Worm (Caenorhabditis elegans) whole organism, L3 larva: ENCODE measurements around the gene exos-9.

Experiments
- R02D3.7 ChIP-seq: fragments of 150-350 bp; optimal IDR thresholded peaks from 2 replicates; lab custom pipeline; 2014; ENCODE audit warnings: missing biosample characterization, missing genetic modification characterization
- ZK546.5 ChIP-seq: sonication (generic microtip); optimal IDR thresholded peaks from 2 replicates; lab custom pipeline; 2017; ENCODE audit warnings: missing biosample characterization, missing genetic modification characterization
- aly-2 ChIP-seq: fragments of 150-350 bp; optimal IDR thresholded peaks from 2 replicates; lab custom pipeline; 2014; ENCODE audit warnings: missing biosample characterization, missing genetic modification characterization
- ama-1 ChIP-seq: fragments of 150-350 bp; optimal IDR thresholded peaks from 2 replicates; lab custom pipeline; 2018
- ceh-16 ChIP-seq: sonication (generic microtip); optimal IDR thresholded peaks from 2 replicates; lab custom pipeline; 2017; ENCODE audit warnings: missing biosample characterization, missing genetic modification characterization
- ceh-28 ChIP-seq: fragments of 150-350 bp; optimal IDR thresholded peaks from 2 replicates; lab custom pipeline; 2014; ENCODE audit warnings: missing biosample characterization, missing genetic modification reagents, missing genetic modification characterization
- ceh-82 ChIP-seq: fragments of 150-350 bp; optimal IDR thresholded peaks from 2 replicates; lab custom pipeline; 2014; ENCODE audit warnings: missing biosample characterization, missing genetic modification characterization
- ceh-9 ChIP-seq: sonication (generic microtip); optimal IDR thresholded peaks from 2 replicates; lab custom pipeline; 2018; ENCODE audit warnings: missing biosample characterization, missing genetic modification characterization
- daf-12 ChIP-seq: fragments of 150-350 bp; optimal IDR thresholded peaks from 2 replicates; lab custom pipeline; 2014; ENCODE audit warnings: missing biosample characterization, missing genetic modification reagents, missing genetic modification characterization
- egl-27 ChIP-seq: sonication (generic microtip); optimal IDR thresholded peaks from 4 replicates; lab custom pipeline; 2017; ENCODE audit warnings: missing biosample characterization, missing genetic modification reagents, missing genetic modification characterization
- egl-5 ChIP-seq: fragments of 150-350 bp; optimal IDR thresholded peaks from 2 replicates; lab custom pipeline; 2017; ENCODE audit warnings: missing biosample characterization, missing genetic modification reagents, missing genetic modification characterization, inconsistent platforms
- elt-2 ChIP-seq: sonication (generic microtip); optimal IDR thresholded peaks from 2 replicates; lab custom pipeline; 2016; ENCODE audit warnings: missing genetic modification reagents, mild to moderate bottlenecking, missing genetic modification characterization, missing compliant biosample characterization
- elt-3 ChIP-seq, 3 experiments: fragments of 150-350 bp in 1 of 3; sonication (generic microtip) in 2 of 3; optimal IDR thresholded peaks; 2 replicates in 2 of 3; 4 replicates in 1 of 3; lab custom pipeline; 2014 to 2017; ENCODE audit warnings: missing biosample characterization in 3 of 3, missing genetic modification characterization in 3 of 3
- eor-1 ChIP-seq, 2 experiments: fragments of 150-350 bp; optimal IDR thresholded peaks; 2 replicates each; lab custom pipeline; 2014 to 2018; ENCODE audit warnings: missing biosample characterization in 2 of 2, missing genetic modification characterization in 2 of 2
- fkh-10 ChIP-seq: sonication (generic microtip); optimal IDR thresholded peaks from 2 replicates; lab custom pipeline; 2017; ENCODE audit warnings: missing biosample characterization, missing genetic modification reagents, missing genetic modification characterization
- fkh-2 ChIP-seq: fragments of 150-350 bp; optimal IDR thresholded peaks from 2 replicates; lab custom pipeline; 2014; ENCODE audit warnings: missing biosample characterization, missing genetic modification reagents, missing genetic modification characterization
- fos-1 ChIP-seq: fragments of 150-350 bp; optimal IDR thresholded peaks from 2 replicates; lab custom pipeline; 2014; ENCODE audit warnings: missing biosample characterization, missing genetic modification characterization
- hmg-11 ChIP-seq: sonication (generic microtip); optimal IDR thresholded peaks from 2 replicates; lab custom pipeline; 2016; ENCODE audit warnings: missing genetic modification characterization, missing compliant biosample characterization
- jun-1 ChIP-seq: fragments of 150-350 bp; optimal IDR thresholded peaks from 2 replicates; lab custom pipeline; 2014; ENCODE audit warnings: missing biosample characterization, missing genetic modification reagents, missing genetic modification characterization
- lin-15B ChIP-seq: fragments of 150-350 bp; optimal IDR thresholded peaks from 2 replicates; lab custom pipeline; 2014; ENCODE audit warnings: missing biosample characterization, missing genetic modification characterization
- lin-39 ChIP-seq: fragments of 150-350 bp; optimal IDR thresholded peaks from 2 replicates; lab custom pipeline; 2018; ENCODE audit warnings: missing biosample characterization, missing genetic modification reagents, missing genetic modification characterization
- lsy-12 ChIP-seq: sonication (generic microtip); optimal IDR thresholded peaks from 2 replicates; lab custom pipeline; 2016; ENCODE audit warnings: mild to moderate bottlenecking, missing genetic modification characterization, missing compliant biosample characterization
- mdl-1 ChIP-seq: fragments of 150-350 bp; optimal IDR thresholded peaks from 2 replicates; lab custom pipeline; 2014; ENCODE audit warnings: missing biosample characterization, missing genetic modification characterization
- mml-1 ChIP-seq: fragments of 150-350 bp; sonication (generic microtip); optimal IDR thresholded peaks from 3 replicates; lab custom pipeline; 2014; ENCODE audit warnings: missing biosample characterization, missing genetic modification characterization
- nfya-1 ChIP-seq: sonication (generic microtip); optimal IDR thresholded peaks from 2 replicates; lab custom pipeline; 2017; ENCODE audit warnings: missing genetic modification characterization, mild to moderate bottlenecking, missing compliant biosample characterization, antibody characterized with exemption, moderate library complexity; ENCODE audit not compliant: insufficient read depth
- nhr-11 ChIP-seq: fragments of 150-350 bp; optimal IDR thresholded peaks from 2 replicates; lab custom pipeline; 2014; ENCODE audit warnings: missing biosample characterization, missing genetic modification characterization
- nhr-12 ChIP-seq: fragments of 150-350 bp; optimal IDR thresholded peaks from 2 replicates; lab custom pipeline; 2014; ENCODE audit warnings: missing biosample characterization, missing genetic modification characterization
- nhr-237 ChIP-seq: fragments of 150-350 bp; optimal IDR thresholded peaks from 2 replicates; lab custom pipeline; 2014; ENCODE audit warnings: missing biosample characterization, missing genetic modification characterization
- nhr-25 ChIP-seq: sonication (generic microtip); optimal IDR thresholded peaks from 2 replicates; lab custom pipeline; 2017; ENCODE audit warnings: missing biosample characterization, missing genetic modification characterization
- nhr-28 ChIP-seq: fragments of 150-350 bp; optimal IDR thresholded peaks from 2 replicates; lab custom pipeline; 2014; ENCODE audit warnings: missing biosample characterization, missing genetic modification characterization
- nhr-43 ChIP-seq: sonication (generic microtip); optimal IDR thresholded peaks from 2 replicates; lab custom pipeline; 2016; ENCODE audit warnings: mild to moderate bottlenecking, missing genetic modification characterization, missing compliant biosample characterization; ENCODE audit not compliant: poor library complexity, severe bottlenecking
- nhr-67 ChIP-seq: fragments of 150-350 bp; optimal IDR thresholded peaks from 2 replicates; lab custom pipeline; 2014; ENCODE audit warnings: missing biosample characterization, missing genetic modification characterization
- nhr-76 ChIP-seq: fragments of 150-350 bp; sonication (generic microtip); optimal IDR thresholded peaks from 5 replicates; lab custom pipeline; 2014; ENCODE audit warnings: missing biosample characterization, missing genetic modification characterization
- nhr-77 ChIP-seq: fragments of 150-350 bp; optimal IDR thresholded peaks from 2 replicates; lab custom pipeline; 2014; ENCODE audit warnings: missing biosample characterization, missing genetic modification characterization
- pha-4 ChIP-seq: fragments of 150-350 bp; optimal IDR thresholded peaks from 2 replicates; lab custom pipeline; 2014; ENCODE audit warnings: missing biosample characterization, missing genetic modification reagents, missing genetic modification characterization
- pqm-1 ChIP-seq: fragments of 150-350 bp; optimal IDR thresholded peaks from 2 replicates; lab custom pipeline; 2017; ENCODE audit warnings: missing biosample characterization, missing genetic modification characterization, inconsistent platforms
- sea-2 ChIP-seq: fragments of 150-350 bp; sonication (generic microtip); optimal IDR thresholded peaks from 4 replicates; lab custom pipeline; 2014; ENCODE audit warnings: missing biosample characterization, missing genetic modification reagents, missing genetic modification characterization
- skn-1 ChIP-seq: fragments of 150-350 bp; optimal IDR thresholded peaks from 2 replicates; lab custom pipeline; 2014; ENCODE audit warnings: missing biosample characterization, missing genetic modification characterization
- snpc-4 ChIP-seq: fragments of 150-350 bp; optimal IDR thresholded peaks from 2 replicates; lab custom pipeline; 2014; ENCODE audit warnings: missing biosample characterization, missing genetic modification characterization
- tbx-2 ChIP-seq: sonication (generic microtip); optimal IDR thresholded peaks from 2 replicates; lab custom pipeline; 2016; ENCODE audit warnings: mild to moderate bottlenecking, missing genetic modification characterization, missing compliant biosample characterization
- unc-39 ChIP-seq: sonication (generic microtip); optimal IDR thresholded peaks from 4 replicates; lab custom pipeline; 2017; ENCODE audit warnings: missing biosample characterization, missing genetic modification characterization
- unc-62 ChIP-seq: fragments of 150-350 bp; sonication (generic microtip); optimal IDR thresholded peaks from 4 replicates; lab custom pipeline; 2014; ENCODE audit warnings: missing biosample characterization, missing genetic modification reagents, missing genetic modification characterization
- zag-1 ChIP-seq: fragments of 150-350 bp; optimal IDR thresholded peaks from 2 replicates; lab custom pipeline; 2014; ENCODE audit warnings: missing biosample characterization, missing genetic modification characterization
- ztf-11 ChIP-seq: fragments of 150-350 bp; optimal IDR thresholded peaks from 2 replicates; lab custom pipeline; 2014; ENCODE audit warnings: missing biosample characterization, missing genetic modification characterization
- ztf-4 ChIP-seq: fragments of 150-350 bp; optimal IDR thresholded peaks from 2 replicates; lab custom pipeline; 2014; ENCODE audit warnings: missing biosample characterization, missing genetic modification characterization

exos-9 gene

ce11 chrIII:7181822-7182221 is 16.1 kb downstream of the exos-9 start, which contains the start of gene epg-4 (continued):
- TF ChIP-seq ztf-4 (tag; lab: Kevin White, UChicago) = no peak
- no peak for TF ChIP-seq ceh-82 (tag; lab: Kevin White, UChicago)
- peak; percentile 60 for TF ChIP-seq pha-4 (tag; lab: Kevin White, UChicago)
- peak; percentile 48 for TF ChIP-seq nfya-1
- TF ChIP-seq snpc-4 (tag; lab: Kevin White, UChicago) = peak; percentile 42
- TF ChIP-seq ceh-16 (tag; lab: Kevin White, UChicago) = no peak
- no peak for TF ChIP-seq nhr-237 (tag; lab: Kevin White, UChicago)
- no peak for TF ChIP-seq fos-1 (tag; lab: Kevin White, UChicago)
- TF ChIP-seq nhr-11 (tag; lab: Kevin White, UChicago) = no peak

ce11 chrIII:7180613-7181012 is 17.3 kb downstream of the exos-9 start, which contains the start of gene ndab-2:
ndab-2 (plus strand) TSS chrIII:7180752.
- no peak for TF ChIP-seq lin-39 (tag; lab: Kevin White, UChicago)
- no peak for TF ChIP-seq egl-5 (tag; lab: Kevin White, UChicago)
- TF ChIP-seq mml-1 = no peak
- no peak for TF ChIP-seq nhr-67
- TF ChIP-seq aly-2 (tag; lab: Kevin White, UChicago) = no peak
- TF ChIP-seq ceh-16 (tag; lab: Kevin White, UChicago) = no peak
- no peak for TF ChIP-seq fos-1 (tag; lab: Kevin White, UChicago)
- peak; percentile 66 for TF ChIP-seq ama-1 (lab: Kevin White, UChicago)
- TF ChIP-seq, all 47 proteins: peak for 1

- TF ChIP-seq nhr-237 (tag; lab: Kevin White, UChicago) (no peak), lsy-12 (tag; lab: Kevin White, UChicago) (peak; percentile 91), pha-4 (tag; lab: Kevin White, UChicago) (peak; percentile 96), aly-2 (tag; lab: Kevin White, UChicago) (no peak), ceh-16 (tag; lab: Kevin White, UChicago) (no peak), sea-2 (GFP tag; lab: Kevin White, UChicago) (no peak), elt-2 (peak; percentile 61), ztf-4 (tag; lab: Kevin White, UChicago) (peak; percentile 62), unc-62 (GFP tag; lab: Kevin White, UChicago) (no peak), pqm-1 (tag; lab: Kevin White, UChicago) (peak; percentile 78), nhr-77 (tag; lab: Kevin White, UChicago) (no peak), egl-5 (tag; lab: Kevin White, UChicago) (peak; percentile 78), ceh-28 (tag; lab: Kevin White, UChicago) (peak; percentile 40), mdl-1 (tag; lab: Kevin White, UChicago) (no peak), lin-15B (tag; lab: Kevin White, UChicago) (peak; percentile 96), snpc-4 (tag; lab: Kevin White, UChicago) (peak; percentile 65), ceh-9 (tag; lab: Kevin White, UChicago) (no peak), ama-1 (lab: Kevin White, UChicago) (peak; percentile 85), egl-27 (tag; lab: Kevin White, UChicago) (peak; percentile 81), mml-1 (no peak), eor-1 (tag; optimal IDR thresholded peaks at IDR 0.05; lab: Kevin White, UChicago) (no peak), ztf-11 (no peak), fkh-10 (GFP tag; lab: Kevin White, UChicago) (peak; percentile 61), unc-39 (tag; lab: Kevin White, UChicago) (no peak), ceh-82 (tag; lab: Kevin White, UChicago) (no peak), R02D3.7 (tag; lab: Kevin White, UChicago) (peak; percentile 84), lin-39 (tag; lab: Kevin White, UChicago) (peak; percentile 93), nhr-12 (no peak), zag-1 (tag; lab: Kevin White, UChicago) (no peak), nfya-1 (peak; percentile 96), fos-1 (tag; lab: Kevin White, UChicago) (no peak), nhr-43 (tag; lab: Kevin White, UChicago) (peak; percentile 68), elt-3 (tag; optimal IDR thresholded peaks at IDR 0.05; lab: Kevin White, UChicago) (no peak), fkh-2 (tag; lab: Kevin White, UChicago) (no peak), ZK546.5 (peak; percentile 74), nhr-28 (tag; lab: Kevin White, UChicago) (no peak), skn-1 (peak; percentile 90), daf-12 (tag; lab: Kevin White, UChicago) (no peak), nhr-67 (no peak), hmg-11 (tag; lab: Kevin White, UChicago) (peak; percentile 67), nhr-25 (peak; percentile 95), nhr-76 (tag; lab: Kevin White, UChicago) (peak; percentile 8), jun-1 (tag; lab: Kevin White, UChicago) (peak; percentile 72), nhr-11 (tag; lab: Kevin White, UChicago) (peak; percentile 61), tbx-2 (tag; lab: Kevin White, UChicago) (peak; percentile 30)
These were observed 18.2 kb downstream of the exos-9 start, which contains the start of the genes rps-14 and rpl-36 for ce11 chrIII:7179538-7180301. rps-14 (minus strand) TSS chrIII:7179588. rpl-36 (plus strand) TSS chrIII:7180251.
